Worm (Caenorhabditis elegans): Measurements from ENCODE around the gene unc-69.

unc-69 gene

DNA sequence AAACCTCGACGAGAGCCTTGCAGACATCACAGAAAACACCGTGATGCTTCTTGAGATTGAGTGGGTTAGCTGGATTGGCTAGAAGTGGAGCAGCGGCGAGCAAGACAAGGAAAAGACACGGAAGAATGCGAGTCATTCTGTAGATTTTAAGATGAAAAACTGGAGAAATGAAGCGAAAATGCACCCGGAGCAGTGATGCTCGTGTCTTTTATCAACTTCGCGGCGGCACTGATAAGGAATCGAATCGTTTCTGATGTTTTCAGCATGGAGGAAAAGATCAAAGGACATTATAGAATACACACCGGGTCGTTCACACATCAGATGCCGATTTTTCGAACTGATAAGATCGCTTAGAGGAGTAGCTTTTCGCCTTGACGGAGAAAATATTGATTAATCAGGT lies 36.6 kb downstream of the unc-69 start, which contains the start of gene spp-1:
TSS of gene spp-1 (minus strand) at position 287 of the 400 bp plus-strand sequence.
- TF ChIP-seq sem-4 (tag; optimal IDR thresholded peaks at IDR 0.05) (no peak), ZK546.5 (tag; optimal IDR thresholded peaks at IDR 0.05) (no peak), blmp-1 (tag; optimal IDR thresholded peaks at IDR 0.05; ENCODE audit: insufficient read depth) (no peak), nhr-10 (tag; optimal IDR thresholded peaks at IDR 0.05) (no peak), C34F6.9 (tag; optimal IDR thresholded peaks at IDR 0.05) (no peak), ceh-82 (tag; optimal IDR thresholded peaks at IDR 0.05) (no peak), elt-3 (tag; optimal IDR thresholded peaks at IDR 0.05) (no peak), sma-3 (GFP tag; optimal IDR thresholded peaks at IDR 0.05) (no peak), lin-13 (GFP tag; optimal IDR thresholded peaks at IDR 0.05) (no peak), fos-1 (tag; optimal IDR thresholded peaks at IDR 0.05) (peak; percentile 75), nhr-12 (tag; optimal IDR thresholded peaks at IDR 0.05) (no peak), crh-2 (tag; optimal IDR thresholded peaks at IDR 0.05) (peak; percentile 38), nhr-77 (tag; optimal IDR thresholded peaks at IDR 0.05) (no peak), lin-11 (tag; optimal IDR thresholded peaks at IDR 0.05) (no peak), alr-1 (tag; optimal IDR thresholded peaks at IDR 0.05) (no peak), unc-55 (GFP tag; optimal IDR thresholded peaks at IDR 0.05) (no peak), ztf-11 (tag; optimal IDR thresholded peaks at IDR 0.05) (no peak), zag-1 (tag; optimal IDR thresholded peaks at IDR 0.05) (no peak), sma-9 (GFP tag; optimal IDR thresholded peaks at IDR 0.05) (peak; percentile 54), sma-9 (tag; optimal IDR thresholded peaks at IDR 0.05) (no peak), peb-1 (tag; optimal IDR thresholded peaks at IDR 0.05) (no peak), nhr-21 (tag; optimal IDR thresholded peaks at IDR 0.05) (no peak), nhr-129 (tag; optimal IDR thresholded peaks at IDR 0.05) (no peak), ama-1 (optimal IDR thresholded peaks at IDR 0.05) (no peak), lsy-2 (tag; optimal IDR thresholded peaks at IDR 0.05) (no peak), mbf-1 (tag; optimal IDR thresholded peaks at IDR 0.05) (no peak), elt-1 (tag; optimal IDR thresholded peaks at IDR 0.05) (no peak), nhr-237 (tag; optimal IDR thresholded peaks at IDR 0.05) (no peak), gmeb-1 (tag; optimal IDR thresholded peaks at IDR 0.05) (peak; percentile 37)

DNA sequence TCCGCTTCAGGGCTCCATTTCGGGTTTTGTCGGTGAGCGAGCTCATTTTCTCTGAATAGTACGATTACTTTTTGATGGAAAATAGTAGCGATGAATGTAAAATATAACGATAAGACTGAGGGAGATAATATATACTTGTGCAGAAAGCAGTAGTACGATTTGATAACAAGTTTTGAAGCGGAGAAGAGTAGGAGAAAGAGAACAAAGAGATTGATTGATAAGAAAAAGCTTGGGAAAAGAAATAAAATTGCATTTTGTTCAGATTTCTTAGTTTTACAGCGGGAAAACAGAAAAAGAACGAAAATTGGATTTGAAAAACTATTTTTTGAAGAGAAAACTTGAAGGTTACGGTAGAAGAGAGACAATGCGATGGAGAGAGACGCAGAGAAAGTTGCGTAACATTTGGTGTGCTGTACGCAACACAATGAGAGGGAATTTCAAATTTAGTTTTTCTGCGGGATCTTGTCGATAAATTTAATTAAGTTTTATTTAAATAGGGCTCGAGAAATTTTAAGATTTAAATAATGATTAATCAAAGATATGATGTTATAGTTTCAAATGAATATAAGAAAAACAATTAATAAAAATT lies 39.0 kb downstream of the unc-69 start, which contains the start of gene umps-1:
TSS of gene umps-1 (minus strand) at position 51 of the 589 bp plus-strand sequence.
- peak; percentile 71 for TF ChIP-seq nhr-21 (tag; optimal IDR thresholded peaks at IDR 0.05)
- TF ChIP-seq Y55F3AM.14 (GFP tag; optimal IDR thresholded peaks at IDR 0.05), result no peak
- peak; percentile 93 to 99 for TF ChIP-seq lsy-2 (tag; optimal IDR thresholded peaks at IDR 0.05)
- peak; percentile 80 for TF ChIP-seq sma-3 (GFP tag; optimal IDR thresholded peaks at IDR 0.05)
- TF ChIP-seq mab-5 (tag; optimal IDR thresholded peaks at IDR 0.05), result peak; percentile 34
- no peak for TF ChIP-seq R02D3.7 (tag; optimal IDR thresholded peaks at IDR 0.05)
- TF ChIP-seq alr-1 (tag; optimal IDR thresholded peaks at IDR 0.05), result no peak
- no peak for TF ChIP-seq nhr-23 (tag; optimal IDR thresholded peaks at IDR 0.05)
- peak; percentile 82 for TF ChIP-seq unc-55 (GFP tag; optimal IDR thresholded peaks at IDR 0.05)
- no peak for TF ChIP-seq zag-1 (tag; optimal IDR thresholded peaks at IDR 0.05)
- peak; percentile 50 for TF ChIP-seq fos-1 (tag; optimal IDR thresholded peaks at IDR 0.05)
- peak; percentile 85 for TF ChIP-seq crh-2 (tag; optimal IDR thresholded peaks at IDR 0.05)
- TF ChIP-seq blmp-1 (tag; optimal IDR thresholded peaks at IDR 0.05; ENCODE audit: insufficient read depth), result no peak
- TF ChIP-seq ztf-4 (tag; optimal IDR thresholded peaks at IDR 0.05), result no peak
- no peak for TF ChIP-seq skn-1 (tag; optimal IDR thresholded peaks at IDR 0.05)
- no peak for TF ChIP-seq nhr-237 (tag; optimal IDR thresholded peaks at IDR 0.05)
- TF ChIP-seq ceh-82 (tag; optimal IDR thresholded peaks at IDR 0.05), result no peak
- TF ChIP-seq ceh-16 (tag; optimal IDR thresholded peaks at IDR 0.05), result no peak
- no peak for TF ChIP-seq ama-1 (optimal IDR thresholded peaks at IDR 0.05)
- no peak for TF ChIP-seq mbf-1 (tag; optimal IDR thresholded peaks at IDR 0.05)
- TF ChIP-seq nhr-129 (tag; optimal IDR thresholded peaks at IDR 0.05), result peak; percentile 63
- TF ChIP-seq mdl-1 (tag; optimal IDR thresholded peaks at IDR 0.05), result no peak
- peak; percentile 72 for TF ChIP-seq C34F6.9 (tag; optimal IDR thresholded peaks at IDR 0.05)
- TF ChIP-seq ztf-11 (tag; optimal IDR thresholded peaks at IDR 0.05), result no peak
- TF ChIP-seq nhr-77 (tag; optimal IDR thresholded peaks at IDR 0.05), result no peak
- peak; percentile 74 for TF ChIP-seq snpc-4 (tag; optimal IDR thresholded peaks at IDR 0.05)
- TF ChIP-seq aly-2 (tag; optimal IDR thresholded peaks at IDR 0.05), result no peak
- TF ChIP-seq nhr-11 (tag; optimal IDR thresholded peaks at IDR 0.05), result no peak
- TF ChIP-seq ZK546.5 (tag; optimal IDR thresholded peaks at IDR 0.05), result no peak
- TF ChIP-seq lin-39 (tag; optimal IDR thresholded peaks at IDR 0.05), result no peak
- no peak for TF ChIP-seq nhr-10 (tag; optimal IDR thresholded peaks at IDR 0.05)
- no peak for TF ChIP-seq elt-1 (tag; optimal IDR thresholded peaks at IDR 0.05)
- TF ChIP-seq sma-9 (GFP tag; optimal IDR thresholded peaks at IDR 0.05), result peak; percentile 69
- TF ChIP-seq sma-9 (tag; optimal IDR thresholded peaks at IDR 0.05), result no peak
- no peak for TF ChIP-seq peb-1 (tag; optimal IDR thresholded peaks at IDR 0.05)
- TF ChIP-seq elt-3 (tag; optimal IDR thresholded peaks at IDR 0.05), result no peak
- TF ChIP-seq dmd-4 (tag; optimal IDR thresholded peaks at IDR 0.05), result no peak
- TF ChIP-seq lin-13 (GFP tag; optimal IDR thresholded peaks at IDR 0.05), result peak; percentile 72
- no peak for TF ChIP-seq egl-27 (tag; optimal IDR thresholded peaks at IDR 0.05)
- peak; percentile 74 for TF ChIP-seq sem-4 (tag; optimal IDR thresholded peaks at IDR 0.05)
- TF ChIP-seq lin-11 (tag; optimal IDR thresholded peaks at IDR 0.05), result no peak
- no peak for TF ChIP-seq nhr-12 (tag; optimal IDR thresholded peaks at IDR 0.05)
- peak; percentile 98 for TF ChIP-seq gmeb-1 (tag; optimal IDR thresholded peaks at IDR 0.05)
- TF ChIP-seq nhr-6 (tag; optimal IDR thresholded peaks at IDR 0.05), result peak; percentile 50
- TF ChIP-seq nhr-25 (tag; optimal IDR thresholded peaks at IDR 0.05), result no peak
- TF ChIP-seq F13H6.1 (tag; optimal IDR thresholded peaks at IDR 0.05), result peak; percentile 37
- no peak for TF ChIP-seq ztf-1 (GFP tag; conservative IDR thresholded peaks at IDR 0.05)
- no peak for TF ChIP-seq unc-62 (GFP tag; optimal IDR thresholded peaks at IDR 0.05)
